Worm (Caenorhabditis elegans) whole organism, L3 larva: ENCODE data around the gene F11C7.7.

ENCODE experiments used
- nhr-12 ChIP-seq: fragments of 150-350 bp; optimal IDR thresholded peaks from 2 replicates; lab custom pipeline; 2014; ENCODE audit warnings: missing biosample characterization, missing genetic modification characterization
- nhr-237 ChIP-seq: fragments of 150-350 bp; optimal IDR thresholded peaks from 2 replicates; lab custom pipeline; 2014; ENCODE audit warnings: missing biosample characterization, missing genetic modification characterization
- nhr-43 ChIP-seq: sonication (generic microtip); optimal IDR thresholded peaks from 2 replicates; lab custom pipeline; 2016; ENCODE audit warnings: mild to moderate bottlenecking, missing genetic modification characterization, missing compliant biosample characterization; ENCODE audit not compliant: poor library complexity, severe bottlenecking
- nhr-76 ChIP-seq: fragments of 150-350 bp; sonication (generic microtip); optimal IDR thresholded peaks from 5 replicates; lab custom pipeline; 2014; ENCODE audit warnings: missing biosample characterization, missing genetic modification characterization
- nhr-77 ChIP-seq: fragments of 150-350 bp; optimal IDR thresholded peaks from 2 replicates; lab custom pipeline; 2014; ENCODE audit warnings: missing biosample characterization, missing genetic modification characterization
- tbx-2 ChIP-seq: sonication (generic microtip); optimal IDR thresholded peaks from 2 replicates; lab custom pipeline; 2016; ENCODE audit warnings: mild to moderate bottlenecking, missing genetic modification characterization, missing compliant biosample characterization
- unc-62 ChIP-seq: fragments of 150-350 bp; sonication (generic microtip); optimal IDR thresholded peaks from 4 replicates; lab custom pipeline; 2014; ENCODE audit warnings: missing biosample characterization, missing genetic modification reagents, missing genetic modification characterization

- TF ChIP-seq nhr-77 (tag; lab: Kevin White, UChicago) = no peak
- no peak for TF ChIP-seq nhr-43 (tag; lab: Kevin White, UChicago)
- no peak for TF ChIP-seq nhr-76 (tag; lab: Kevin White, UChicago)
- no peak for TF ChIP-seq nhr-237 (tag; lab: Kevin White, UChicago)
- no peak for TF ChIP-seq unc-62
- TF ChIP-seq tbx-2 (tag; lab: Kevin White, UChicago) = no peak
- no peak for TF ChIP-seq nhr-12 (tag; lab: Kevin White, UChicago)
Measured at ce11 chrX:17417505-17418004, 19.2 kb downstream of the F11C7.7 start.
